Fruit fly (Drosophila melanogaster): ENCODE data around the gene Rat1.
A peak's percentile ranks its signal among the peaks of the same experiment; 100 is the strongest.

- TF ChIP-seq vri (GFP tag; optimal IDR thresholded peaks at IDR 0.05) (peak; percentile 66), Met (GFP tag; optimal IDR thresholded peaks at IDR 0.05) (peak; percentile 72), CG16779 (tag; optimal IDR thresholded peaks at IDR 0.05) (no peak), salr (GFP tag; optimal IDR thresholded peaks at IDR 0.05) (peak; percentile 64 to 77), svp (GFP tag) (no peak), Gug (GFP tag; IDR thresholded peaks at IDR 0.05) (peak; percentile 78), achi (GFP tag; optimal IDR thresholded peaks at IDR 0.05) (peak; percentile 84), CG6808 (GFP tag; optimal IDR thresholded peaks at IDR 0.05) (peak; percentile 68), Smox (GFP tag; optimal IDR thresholded peaks at IDR 0.05) (no peak), lz (GFP tag; optimal IDR thresholded peaks at IDR 0.05) (peak; percentile 78), OdsH (GFP tag; optimal IDR thresholded peaks at IDR 0.05) (peak; percentile 83), Blimp-1 (GFP tag; optimal IDR thresholded peaks at IDR 0.05) (peak; percentile 75), spab (GFP tag; optimal IDR thresholded peaks at IDR 0.05) (no peak)
These were observed 14.3 kb downstream of the Rat1 start for dm6 chr2L:6922091-6922753.

Measured in whole organism, prepupa.